Fruit fly (Drosophila melanogaster): ENCODE measurements around the gene CG11164.
A peak's percentile ranks its signal among the peaks of the same experiment; 100 is the strongest.

Gene CG11164

DNA sequence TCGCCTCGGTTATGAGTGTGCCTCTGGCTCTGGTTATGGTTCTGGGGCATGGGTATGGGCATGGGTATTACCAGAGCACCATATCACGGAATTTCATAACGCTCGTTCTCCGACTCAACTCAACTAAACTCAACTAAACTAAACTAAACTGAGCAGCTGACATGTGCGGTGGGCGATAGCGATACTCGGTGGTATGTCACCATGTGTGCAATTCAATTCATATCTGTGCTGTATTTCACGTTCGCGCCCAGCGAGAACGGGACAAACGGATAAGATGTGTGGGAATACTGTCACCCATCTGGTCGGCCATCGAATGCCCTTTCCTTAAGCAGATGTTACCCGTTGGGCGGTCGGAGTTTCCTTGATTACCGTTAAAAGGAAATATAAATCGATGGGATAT is 12.4 kb downstream of the CG11164 start, which contains the start of gene CG12177:
CG12177 (minus strand) TSS at position 239 of the 400 bp plus-strand sequence.
- TF ChIP-seq foxo (GFP tag; optimal IDR thresholded peaks at IDR 0.05), result no peak
- TF ChIP-seq sage (GFP tag; optimal IDR thresholded peaks at IDR 0.05), result no peak
- no peak for TF ChIP-seq CG32264 (GFP tag; optimal IDR thresholded peaks at IDR 0.05)
- no peak for TF ChIP-seq CrebA (GFP tag; optimal IDR thresholded peaks at IDR 0.05; ENCODE audit: borderline replicate concordance)
- TF ChIP-seq Vsx2 (GFP tag; optimal IDR thresholded peaks at IDR 0.05; ENCODE audit: partially characterized antibody), result no peak
- no peak for TF ChIP-seq usp (GFP tag; optimal IDR thresholded peaks at IDR 0.05)
- TF ChIP-seq pan (optimal IDR thresholded peaks at IDR 0.05), result no peak
- no peak for TF ChIP-seq sv (GFP tag; optimal IDR thresholded peaks at IDR 0.05)
- TF ChIP-seq dl (GFP tag; optimal IDR thresholded peaks at IDR 0.05; ENCODE audit: insufficient read depth in 1 of 2, partially characterized antibody in 2 of 2), result no peak
- TF ChIP-seq tai (GFP tag; optimal IDR thresholded peaks at IDR 0.05), result no peak
- TF ChIP-seq psq (GFP tag; optimal IDR thresholded peaks at IDR 0.05), result no peak
- TF ChIP-seq Jra (GFP tag; optimal IDR thresholded peaks at IDR 0.05), result no peak
- TF ChIP-seq Mio (GFP tag; optimal IDR thresholded peaks at IDR 0.05), result no peak
- no peak for TF ChIP-seq brk (GFP tag; optimal IDR thresholded peaks at IDR 0.05)

- no peak for TF ChIP-seq Dif (GFP tag; optimal IDR thresholded peaks at IDR 0.05; ENCODE audit: partially characterized antibody)
These were observed 14.1 kb downstream of the CG11164 start for dm6 chrX:13681906-13682305.

DNA sequence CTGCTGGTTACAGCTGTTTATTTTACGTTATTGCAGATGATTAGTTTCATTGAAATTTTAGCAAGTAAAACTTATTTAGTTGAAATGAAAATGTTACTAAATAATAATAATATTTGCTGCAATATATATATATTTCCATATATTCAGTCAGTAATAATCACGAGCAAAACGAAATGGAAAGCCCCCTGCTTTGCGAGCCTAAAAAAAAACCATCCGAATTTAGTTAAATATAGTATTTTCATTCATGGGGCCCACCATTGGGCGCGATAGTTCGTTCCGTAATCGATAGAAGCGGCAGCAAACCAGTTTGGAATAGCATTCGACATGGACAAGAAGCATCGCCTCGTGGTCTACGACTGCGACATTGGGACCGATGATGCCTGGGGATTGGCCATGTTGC is 14.8 kb downstream of the CG11164 start, which contains the start of gene CG11158:
CG11158 (plus strand) TSS at position 301 of the 400 bp plus-strand sequence.
- TF ChIP-seq CG32264 (GFP tag; optimal IDR thresholded peaks at IDR 0.05) (no peak), Rel (GFP tag; optimal IDR thresholded peaks at IDR 0.05) (no peak), Rel (tag; optimal IDR thresholded peaks at IDR 0.05) (no peak), fru (GFP tag; optimal IDR thresholded peaks at IDR 0.05) (no peak), Dif (GFP tag; optimal IDR thresholded peaks at IDR 0.05; ENCODE audit: partially characterized antibody) (no peak), Mio (GFP tag; optimal IDR thresholded peaks at IDR 0.05) (no peak), woc (GFP tag; optimal IDR thresholded peaks at IDR 0.05) (no peak), Sp1 (GFP tag; optimal IDR thresholded peaks at IDR 0.05) (no peak), dl (GFP tag; optimal IDR thresholded peaks at IDR 0.05; ENCODE audit: insufficient read depth in 1 of 2, partially characterized antibody in 2 of 2) (no peak), tai (GFP tag; optimal IDR thresholded peaks at IDR 0.05) (no peak)

dm6 chrX:13691992-13692391 is 24.2 kb downstream of the CG11164 start, which contains the start of gene Nna1:
Nna1 (plus strand) TSS chrX:13692292.
- no peak for TF ChIP-seq N (GFP tag; optimal IDR thresholded peaks at IDR 0.05)
- no peak for TF ChIP-seq br (GFP tag; optimal IDR thresholded peaks at IDR 0.05)
- TF ChIP-seq Jra (GFP tag; optimal IDR thresholded peaks at IDR 0.05), result no peak
- no peak for TF ChIP-seq Abd-B (GFP tag; optimal IDR thresholded peaks at IDR 0.05)
- TF ChIP-seq tai (GFP tag; optimal IDR thresholded peaks at IDR 0.05), result no peak
- TF ChIP-seq Dfd (GFP tag; optimal IDR thresholded peaks at IDR 0.05), result no peak

DNA sequence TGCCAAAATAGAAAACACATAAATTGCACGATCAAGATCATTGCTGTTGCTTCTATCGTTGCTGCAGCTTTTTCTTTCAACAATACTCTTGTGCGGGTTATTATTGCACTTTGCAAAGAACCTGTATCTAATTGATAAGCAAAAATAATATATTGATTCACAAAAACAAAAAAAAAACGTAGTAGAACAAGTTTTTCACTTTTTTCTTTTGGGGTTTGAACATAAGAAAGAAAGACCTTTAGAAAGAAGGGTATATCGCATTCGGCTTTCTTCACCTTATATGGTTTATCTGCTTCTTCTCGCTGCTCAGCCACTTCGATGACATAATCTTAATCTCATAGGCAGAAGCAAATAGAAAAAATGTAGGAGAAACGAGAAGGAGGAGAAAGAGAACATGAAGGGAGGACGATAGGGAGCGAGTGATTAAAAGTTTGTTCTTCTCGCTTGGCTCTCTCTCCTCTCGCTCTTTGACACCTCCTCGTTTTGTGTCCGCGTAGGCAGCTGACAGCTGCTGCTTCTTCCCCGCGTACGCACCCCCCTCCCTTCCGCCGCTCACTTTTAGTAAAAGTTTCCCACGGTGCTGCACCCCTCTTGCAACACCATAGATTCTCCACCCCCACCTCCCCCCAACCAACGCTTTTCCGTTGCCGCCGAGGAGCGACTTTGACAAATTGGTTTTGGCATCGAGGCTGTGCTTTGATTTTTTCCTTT is 31.1 kb downstream of the CG11164 start:
- TF ChIP-seq Vsx2 (GFP tag; optimal IDR thresholded peaks at IDR 0.05; ENCODE audit: partially characterized antibody), result no peak
- TF ChIP-seq rgr (GFP tag; optimal IDR thresholded peaks at IDR 0.05), result peak; percentile 10
- TF ChIP-seq foxo (GFP tag; optimal IDR thresholded peaks at IDR 0.05), result no peak
- TF ChIP-seq OdsH (GFP tag; optimal IDR thresholded peaks at IDR 0.05), result no peak
- no peak for TF ChIP-seq br (GFP tag; optimal IDR thresholded peaks at IDR 0.05)

dm6 chrX:13699666-13700065 is 31.9 kb downstream of the CG11164 start:
- TF ChIP-seq sage (GFP tag; optimal IDR thresholded peaks at IDR 0.05) (no peak), usp (GFP tag; optimal IDR thresholded peaks at IDR 0.05) (no peak), OdsH (GFP tag; optimal IDR thresholded peaks at IDR 0.05) (no peak), Dif (GFP tag; optimal IDR thresholded peaks at IDR 0.05; ENCODE audit: partially characterized antibody) (no peak), tai (GFP tag; optimal IDR thresholded peaks at IDR 0.05) (no peak), GATAd (GFP tag; optimal IDR thresholded peaks at IDR 0.05) (no peak), jim (GFP tag; optimal IDR thresholded peaks at IDR 0.05) (no peak), Hr83 (GFP tag; optimal IDR thresholded peaks at IDR 0.05; ENCODE audit: poor library complexity, severe bottlenecking) (no peak), brk (GFP tag; optimal IDR thresholded peaks at IDR 0.05) (no peak), Jra (GFP tag; optimal IDR thresholded peaks at IDR 0.05) (no peak), Myc (optimal IDR thresholded peaks at IDR 0.05) (no peak), sv (GFP tag; optimal IDR thresholded peaks at IDR 0.05) (no peak), CG32264 (GFP tag; optimal IDR thresholded peaks at IDR 0.05) (no peak), pan (optimal IDR thresholded peaks at IDR 0.05) (no peak), Dfd (GFP tag; optimal IDR thresholded peaks at IDR 0.05) (no peak), dsf (GFP tag; optimal IDR thresholded peaks at IDR 0.05; ENCODE audit: borderline replicate concordance) (no peak), Sp1 (GFP tag; optimal IDR thresholded peaks at IDR 0.05) (no peak)

All from whole organism, wandering third instar larva.